Fruit fly (Drosophila melanogaster): ENCODE results near the gene Or71a.

Or71a gene

dm6 chr3L:15034061-15034713, 44.1 kb downstream of the Or71a start:
- no peak for TF ChIP-seq oc (tag; optimal IDR thresholded peaks at IDR 0.05)
- TF ChIP-seq Antp (GFP tag; optimal IDR thresholded peaks at IDR 0.05): no peak
- TF ChIP-seq CG18262 (tag; optimal IDR thresholded peaks at IDR 0.05): peak; percentile 55
- TF ChIP-seq CG3281 (GFP tag; optimal IDR thresholded peaks at IDR 0.05): peak; percentile 63
- peak; percentile 53 for TF ChIP-seq CG6765 (GFP tag; optimal IDR thresholded peaks at IDR 0.05)
- no peak for TF ChIP-seq vfl (GFP tag; optimal IDR thresholded peaks at IDR 0.05)
- peak; percentile 59 for TF ChIP-seq CG10147 (GFP tag; optimal IDR thresholded peaks at IDR 0.05)
- no peak for TF ChIP-seq CG15011 (GFP tag; optimal IDR thresholded peaks at IDR 0.05)
- TF ChIP-seq CG6813 (GFP tag; optimal IDR thresholded peaks at IDR 0.05): no peak
- TF ChIP-seq grn (GFP tag; optimal IDR thresholded peaks at IDR 0.05): no peak
- no peak for TF ChIP-seq vnd (GFP tag; IDR thresholded peaks at IDR 0.05; ENCODE audit: partially characterized antibody)
- TF ChIP-seq CG12659 (GFP tag; optimal IDR thresholded peaks at IDR 0.05): peak; percentile 48
- TF ChIP-seq nmo (GFP tag; optimal IDR thresholded peaks at IDR 0.05): peak; percentile 35
- peak; percentile 68 for TF ChIP-seq ind (GFP tag; optimal IDR thresholded peaks at IDR 0.05)
- no peak for TF ChIP-seq CG16863 (GFP tag; optimal IDR thresholded peaks at IDR 0.05)
- TF ChIP-seq Usf (GFP tag; optimal IDR thresholded peaks at IDR 0.05): no peak
- no peak for TF ChIP-seq Chrac-16 (GFP tag; optimal IDR thresholded peaks at IDR 0.05)
- peak; percentile 14 for TF ChIP-seq BtbVII (GFP tag; optimal IDR thresholded peaks at IDR 0.05)
- peak; percentile 64 for TF ChIP-seq Sox100B (GFP tag; optimal IDR thresholded peaks at IDR 0.05)
- TF ChIP-seq CG14441 (GFP tag; IDR thresholded peaks at IDR 0.05): no peak
- TF ChIP-seq CG15601 (tag; optimal IDR thresholded peaks at IDR 0.05): no peak
- TF ChIP-seq ap (GFP tag; IDR thresholded peaks at IDR 0.05): no peak
- TF ChIP-seq CG4424 (GFP tag; optimal IDR thresholded peaks at IDR 0.05): peak; percentile 13
- TF ChIP-seq pum (GFP tag; optimal IDR thresholded peaks at IDR 0.05): no peak
- TF ChIP-seq Abd-B (GFP tag; optimal IDR thresholded peaks at IDR 0.05): no peak
- TF ChIP-seq CG12299 (tag; optimal IDR thresholded peaks at IDR 0.05): peak; percentile 24
- TF ChIP-seq wdn (GFP tag; IDR thresholded peaks at IDR 0.05): 0 out of 2 replicates have a peak, but pooled peaks have one; percentile 29
- TF ChIP-seq Mes4 (GFP tag; optimal IDR thresholded peaks at IDR 0.05): no peak
- TF ChIP-seq toy (GFP tag; IDR thresholded peaks at IDR 0.05): no peak
- TF ChIP-seq NC2α (GFP tag; optimal IDR thresholded peaks at IDR 0.05): no peak
- TF ChIP-seq exex (tag; optimal IDR thresholded peaks at IDR 0.05): peak; percentile 3
- no peak for TF ChIP-seq CG33213 (GFP tag; optimal IDR thresholded peaks at IDR 0.05)
- no peak for TF ChIP-seq CG10979 (tag; optimal IDR thresholded peaks at IDR 0.05)
- TF ChIP-seq dimm (GFP tag; IDR thresholded peaks at IDR 0.05): no peak
- no peak for TF ChIP-seq pzg (GFP tag; optimal IDR thresholded peaks at IDR 0.05)
- no peak for TF ChIP-seq mld (GFP tag; IDR thresholded peaks at IDR 0.05; ENCODE audit: partially characterized antibody)
- TF ChIP-seq CG30020 (tag; optimal IDR thresholded peaks at IDR 0.05): no peak
- peak; percentile 2 for TF ChIP-seq az2 (GFP tag; optimal IDR thresholded peaks at IDR 0.05)
- peak; percentile 65; the same call in 2 of the 3 replicates for TF ChIP-seq CG17361 (GFP tag; IDR thresholded peaks at IDR 0.05)
- peak; percentile 63 for TF ChIP-seq CG31441 (GFP tag; IDR thresholded peaks at IDR 0.05)
- TF ChIP-seq lab (GFP tag; optimal IDR thresholded peaks at IDR 0.05): peak; percentile 58
- TF ChIP-seq row (GFP tag; IDR thresholded peaks at IDR 0.05): peak; percentile 53
- no peak for TF ChIP-seq CG6272 (GFP tag; IDR thresholded peaks at IDR 0.05)
- TF ChIP-seq Xbp1 (GFP tag; optimal IDR thresholded peaks at IDR 0.05): peak; percentile 7
- peak; percentile 6 for TF ChIP-seq Six4 (GFP tag; optimal IDR thresholded peaks at IDR 0.05)
- no peak for TF ChIP-seq Dp (GFP tag; optimal IDR thresholded peaks at IDR 0.05)
- no peak for TF ChIP-seq maf-S (GFP tag; optimal IDR thresholded peaks at IDR 0.05)
- no peak for TF ChIP-seq sens-2 (GFP tag; IDR thresholded peaks at IDR 0.05)
- no peak for TF ChIP-seq tin (GFP tag; optimal IDR thresholded peaks at IDR 0.05)
- peak; percentile 85 for TF ChIP-seq CG7556 (GFP tag; optimal IDR thresholded peaks at IDR 0.05)
